Worm (Caenorhabditis elegans): ENCODE data around the gene papl-1.

Gene papl-1

ce11 chrV:12787026-12787425, 27.5 kb upstream of the papl-1 start, which contains the start of gene fkb-4:
fkb-4 (minus strand) TSS chrV:12787126.
- TF ChIP-seq fkh-10 (GFP tag; optimal IDR thresholded peaks at IDR 0.05), result no peak
- no peak for TF ChIP-seq unc-86 (tag; optimal IDR thresholded peaks at IDR 0.05)
- no peak for TF ChIP-seq hlh-13 (GFP tag; optimal IDR thresholded peaks at IDR 0.05)
- no peak for TF ChIP-seq ets-4 (tag; optimal IDR thresholded peaks at IDR 0.05)
- TF ChIP-seq ceh-45 (GFP tag; IDR thresholded peaks at IDR 0.05), result no peak
- TF ChIP-seq ceh-34 (tag; optimal IDR thresholded peaks at IDR 0.05), result no peak
- no peak for TF ChIP-seq unc-55 (GFP tag; optimal IDR thresholded peaks at IDR 0.05)
- no peak for TF ChIP-seq ceh-48 (tag; optimal IDR thresholded peaks at IDR 0.05)
- no peak for TF ChIP-seq nhr-232 (tag; optimal IDR thresholded peaks at IDR 0.05)
- no peak for TF ChIP-seq rnt-1 (tag; optimal IDR thresholded peaks at IDR 0.05)
- TF ChIP-seq sdc-2 (tag; optimal IDR thresholded peaks at IDR 0.05), result no peak
- no peak for TF ChIP-seq zip-5 (tag; optimal IDR thresholded peaks at IDR 0.05)
- no peak for TF ChIP-seq gmeb-2 (tag; optimal IDR thresholded peaks at IDR 0.05)
- TF ChIP-seq elt-4 (tag; optimal IDR thresholded peaks at IDR 0.05), result no peak
- TF ChIP-seq odd-2 (tag; optimal IDR thresholded peaks at IDR 0.05), result no peak
- TF ChIP-seq hlh-15 (tag; optimal IDR thresholded peaks at IDR 0.05), result no peak
- TF ChIP-seq C38D4.7 (GFP tag; optimal IDR thresholded peaks at IDR 0.05), result no peak
- no peak for TF ChIP-seq ref-2 (tag; optimal IDR thresholded peaks at IDR 0.05)
- TF ChIP-seq pqm-1 (tag; optimal IDR thresholded peaks at IDR 0.05), result no peak

- no peak for TF ChIP-seq K02D7.2 (tag; optimal IDR thresholded peaks at IDR 0.05)
- no peak for TF ChIP-seq pha-2 (tag; optimal IDR thresholded peaks at IDR 0.05)
- no peak for TF ChIP-seq tbx-2 (tag; optimal IDR thresholded peaks at IDR 0.05)
- no peak for TF ChIP-seq lim-6 (tag; optimal IDR thresholded peaks at IDR 0.05)
Observed at ce11 chrV:12786340-12786739, 26.8 kb upstream of the papl-1 start.

- TF ChIP-seq nhr-11 (tag; optimal IDR thresholded peaks at IDR 0.05), result no peak
- no peak for TF ChIP-seq C08G9.2 (tag; optimal IDR thresholded peaks at IDR 0.05)
- no peak for TF ChIP-seq ceh-30 (tag; optimal IDR thresholded peaks at IDR 0.05)
Observed at ce11 chrV:12784861-12785260, 25.3 kb upstream of the papl-1 start, which contains the start of gene sre-20. sre-20 (minus strand) TSS chrV:12784961.

ce11 chrV:12780248-12780647, 20.7 kb upstream of the papl-1 start:
- TF ChIP-seq fkh-6 (tag; optimal IDR thresholded peaks at IDR 0.05) (peak; percentile 92), sox-4 (tag; optimal IDR thresholded peaks at IDR 0.05) (peak; percentile 94), ceh-19 (GFP tag; optimal IDR thresholded peaks at IDR 0.05) (peak; percentile 95), dmd-4 (tag; optimal IDR thresholded peaks at IDR 0.05; ENCODE audit: borderline replicate concordance) (peak; percentile 80), hlh-13 (GFP tag; optimal IDR thresholded peaks at IDR 0.05) (peak; percentile 80), tbx-7 (tag; optimal IDR thresholded peaks at IDR 0.05) (no peak), elt-2 (tag; optimal IDR thresholded peaks at IDR 0.05) (peak; percentile 96), ceh-24 (tag; optimal IDR thresholded peaks at IDR 0.05) (peak; percentile 47), nhr-11 (tag; optimal IDR thresholded peaks at IDR 0.05) (no peak), hlh-8 (tag; optimal IDR thresholded peaks at IDR 0.05) (peak; percentile 51), K09A11.1 (tag; optimal IDR thresholded peaks at IDR 0.05; ENCODE audit: insufficient read depth) (peak; percentile 68), ceh-2 (tag; optimal IDR thresholded peaks at IDR 0.05) (peak; percentile 82), gmeb-2 (tag; optimal IDR thresholded peaks at IDR 0.05) (peak; percentile 92), ahr-1 (tag; optimal IDR thresholded peaks at IDR 0.05) (peak; percentile 67), ceh-30 (tag; optimal IDR thresholded peaks at IDR 0.05) (peak; percentile 38), Y22D7AL.16 (tag; optimal IDR thresholded peaks at IDR 0.05) (peak; percentile 93), T23F11.4 (GFP tag; optimal IDR thresholded peaks at IDR 0.05) (peak; percentile 90), pqm-1 (tag; optimal IDR thresholded peaks at IDR 0.05) (peak; percentile 78), ceh-48 (tag; optimal IDR thresholded peaks at IDR 0.05) (peak; percentile 77), nfya-1 (tag; optimal IDR thresholded peaks at IDR 0.05) (peak; percentile 69), pha-2 (tag; optimal IDR thresholded peaks at IDR 0.05) (peak; percentile 92), F13H6.1 (tag; optimal IDR thresholded peaks at IDR 0.05) (peak; percentile 81), ceh-22 (tag; optimal IDR thresholded peaks at IDR 0.05) (no peak), dve-1 (tag; optimal IDR thresholded peaks at IDR 0.05) (peak; percentile 81), unc-55 (GFP tag; optimal IDR thresholded peaks at IDR 0.05) (no peak), rnt-1 (tag; optimal IDR thresholded peaks at IDR 0.05) (peak; percentile 69), ets-4 (tag; optimal IDR thresholded peaks at IDR 0.05) (peak; percentile 48), sdc-2 (tag; optimal IDR thresholded peaks at IDR 0.05) (peak; percentile 73), ceh-9 (tag; optimal IDR thresholded peaks at IDR 0.05) (peak; percentile 84), C08G9.2 (tag; optimal IDR thresholded peaks at IDR 0.05) (peak; percentile 80), hlh-30 (tag; optimal IDR thresholded peaks at IDR 0.05; ENCODE audit: insufficient read depth) (peak; percentile 30), ttx-3 (tag; optimal IDR thresholded peaks at IDR 0.05) (peak; percentile 88)

Data from whole organism, late embryonic.